Fruit fly (Drosophila melanogaster): ENCODE results near the gene Acsx1L.

DNA sequence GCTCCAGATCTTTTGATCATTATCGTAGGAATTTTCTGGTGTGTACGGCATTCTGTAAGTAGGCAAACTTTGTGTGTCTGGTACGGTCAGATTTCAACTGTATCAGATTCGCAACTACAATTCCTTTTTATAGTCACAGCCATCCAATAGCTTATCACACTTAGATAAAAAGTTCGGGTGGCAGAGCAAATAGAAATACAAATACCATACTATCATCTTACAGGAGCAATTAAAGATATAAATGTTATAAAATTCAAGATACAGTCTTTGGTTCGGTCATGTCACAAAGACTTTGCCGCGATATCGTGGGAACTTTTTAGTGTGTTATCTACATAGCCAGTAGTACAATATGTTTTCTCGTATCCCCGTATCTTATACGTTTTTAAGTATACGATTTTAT, at the start of gene Acsx1L:
- TF ChIP-seq pan (optimal IDR thresholded peaks at IDR 0.05) (no peak), usp (GFP tag; optimal IDR thresholded peaks at IDR 0.05) (no peak), psq (optimal IDR thresholded peaks at IDR 0.05) (no peak), Dll (optimal IDR thresholded peaks at IDR 0.05) (no peak), CG8478 (optimal IDR thresholded peaks at IDR 0.05) (no peak)
